Fruit fly (Drosophila melanogaster) whole organism, prepupa: ENCODE data around the gene CG1638.

Experiments used
- Blimp-1 ChIP-seq: fragments of 200-800 bp; sonication (Bioruptor generic); optimal IDR thresholded peaks from 3 replicates; lab custom pipeline; 2017; ENCODE audit warnings: missing biosample characterization, missing genetic modification characterization, mild to moderate bottlenecking, moderate library complexity, missing genetic modification reagents
- CG10631 ChIP-seq: fragments of 200-800 bp; sonication (Bioruptor generic); optimal IDR thresholded peaks from 2 replicates; lab custom pipeline; 2016; ENCODE audit warnings: missing biosample characterization, missing genetic modification characterization
- CG11294 ChIP-seq: fragments of 200-800 bp; sonication (Bioruptor generic); IDR thresholded peaks from 2 replicates; pipeline ENCODE4 v1.3.6; 2022; ENCODE audit warnings: missing biosample characterization, missing genetic modification characterization
- CG11762 ChIP-seq: fragments of 200-800 bp; sonication (Bioruptor generic); optimal IDR thresholded peaks from 3 replicates; lab custom pipeline; 2016; ENCODE audit warnings: missing biosample characterization, missing genetic modification characterization; ENCODE audit not compliant: insufficient read depth
- CG15336 ChIP-seq: fragments of 200-800 bp; sonication (Bioruptor generic); IDR thresholded peaks from 2 replicates; pipeline ENCODE4 v1.3.6; 2022; ENCODE audit warnings: missing biosample characterization, missing genetic modification characterization
- CG1621 ChIP-seq: fragments of 200-800 bp; sonication (Bioruptor generic); optimal IDR thresholded peaks from 3 replicates; lab custom pipeline; 2018; ENCODE audit warnings: missing biosample characterization, mild to moderate bottlenecking, missing genetic modification characterization
- CG16779 ChIP-seq: fragments of 200-800 bp; sonication (Bioruptor generic); optimal IDR thresholded peaks from 3 replicates; lab custom pipeline; 2017; ENCODE audit warnings: missing biosample characterization, mild to moderate bottlenecking, missing genetic modification characterization
- CG3032 ChIP-seq: fragments of 200-800 bp; optimal IDR thresholded peaks from 2 replicates; lab custom pipeline; 2019; ENCODE audit warnings: missing biosample characterization, mild to moderate bottlenecking, missing genetic modification characterization, moderate library complexity
- CG31627 ChIP-seq: fragments of 200-800 bp; sonication (Bioruptor generic); optimal IDR thresholded peaks from 3 replicates; lab custom pipeline; 2016; ENCODE audit warnings: missing biosample characterization, missing genetic modification characterization
- CG34406 ChIP-seq: fragments of 200-800 bp; sonication (Bioruptor generic); optimal IDR thresholded peaks from 3 replicates; lab custom pipeline; 2016; ENCODE audit warnings: missing biosample characterization, missing genetic modification characterization
- CG3919 ChIP-seq: fragments of 200-800 bp; sonication (Bioruptor generic); optimal IDR thresholded peaks from 3 replicates; lab custom pipeline; 2016; ENCODE audit warnings: missing biosample characterization, missing genetic modification characterization
- CG4318 ChIP-seq: fragments of 200-800 bp; sonication (Bioruptor generic); optimal IDR thresholded peaks from 3 replicates; lab custom pipeline; 2017; ENCODE audit warnings: missing biosample characterization, mild to moderate bottlenecking, missing genetic modification characterization
- CG6163 ChIP-seq: fragments of 200-800 bp; sonication (Bioruptor generic); IDR thresholded peaks from 3 replicates; pipeline ENCODE4 v1.3.6; 2022; ENCODE audit warnings: missing biosample characterization, missing genetic modification characterization
- CG6276 ChIP-seq: fragments of 200-800 bp; sonication (Bioruptor generic); optimal IDR thresholded peaks from 2 replicates; lab custom pipeline; 2017; ENCODE audit warnings: missing biosample characterization, mild to moderate bottlenecking, missing genetic modification characterization
- CG6808 ChIP-seq: fragments of 200-800 bp; sonication (Bioruptor generic); optimal IDR thresholded peaks from 3 replicates; lab custom pipeline; 2017; ENCODE audit warnings: missing biosample characterization, missing genetic modification characterization, mild to moderate bottlenecking, moderate library complexity, missing genetic modification reagents
- CG6854 ChIP-seq: fragments of 200-800 bp; sonication (Bioruptor generic); optimal IDR thresholded peaks from 2 replicates; lab custom pipeline; 2017; ENCODE audit warnings: missing biosample characterization, mild to moderate bottlenecking, missing genetic modification characterization
- CG7368 ChIP-seq: fragments of 200-800 bp; sonication (Bioruptor generic); optimal IDR thresholded peaks from 3 replicates; lab custom pipeline; 2016; ENCODE audit warnings: missing biosample characterization, missing genetic modification characterization
- CG8119 ChIP-seq: fragments of 200-800 bp; sonication (Bioruptor generic); IDR thresholded peaks from 3 replicates; pipeline ENCODE4 v1.3.6; 2022; ENCODE audit warnings: missing biosample characterization, missing genetic modification characterization
- CG8319 ChIP-seq: fragments of 200-800 bp; sonication (Bioruptor generic); optimal IDR thresholded peaks from 3 replicates; lab custom pipeline; 2016; ENCODE audit warnings: missing biosample characterization, missing genetic modification characterization
- CG8632 ChIP-seq: fragments of 200-800 bp; sonication (Bioruptor generic); optimal IDR thresholded peaks from 3 replicates; lab custom pipeline; 2016; ENCODE audit warnings: missing biosample characterization, missing genetic modification characterization
- CG9139 ChIP-seq: fragments of 200-800 bp; sonication (Bioruptor generic); optimal IDR thresholded peaks from 3 replicates; lab custom pipeline; 2017; ENCODE audit warnings: missing biosample characterization, mild to moderate bottlenecking, missing genetic modification characterization
- Eip75B ChIP-seq: fragments of 200-800 bp; sonication (Bioruptor generic); optimal IDR thresholded peaks from 3 replicates; lab custom pipeline; 2016; ENCODE audit warnings: missing biosample characterization, missing genetic modification characterization
- Eip78C ChIP-seq: fragments of 200-800 bp; sonication (Bioruptor generic); peaks from one replicate; lab custom pipeline; 2016; ENCODE audit warnings: missing biosample characterization, missing genetic modification characterization
- Eip93F ChIP-seq: fragments of 200-800 bp; sonication (Bioruptor generic); optimal IDR thresholded peaks from 2 replicates; lab custom pipeline; 2016; ENCODE audit warnings: missing biosample characterization, mild to moderate bottlenecking, missing genetic modification characterization
- Ets21C ChIP-seq: fragments of 200-800 bp; sonication (Bioruptor generic); optimal IDR thresholded peaks from 3 replicates; lab custom pipeline; 2016; ENCODE audit warnings: missing biosample characterization, missing genetic modification characterization
- Ets96B ChIP-seq: fragments of 200-800 bp; optimal IDR thresholded peaks from 2 replicates; lab custom pipeline; 2019; ENCODE audit warnings: missing biosample characterization, mild to moderate bottlenecking, missing genetic modification characterization, moderate library complexity
- Gug ChIP-seq: fragments of 200-800 bp; sonication (Bioruptor generic); IDR thresholded peaks from 2 replicates; pipeline ENCODE4 v1.3.6; 2022; ENCODE audit warnings: missing biosample characterization, missing genetic modification characterization
- Hr38 ChIP-seq: sonication (Bioruptor generic); optimal IDR thresholded peaks from 2 replicates; lab custom pipeline; 2016; ENCODE audit warnings: missing biosample characterization, missing genetic modification characterization
- Hr39 ChIP-seq: fragments of 200-800 bp; sonication (Bioruptor generic); optimal IDR thresholded peaks from 2 replicates; lab custom pipeline; 2016; ENCODE audit warnings: missing biosample characterization, missing genetic modification characterization
- Hr4 ChIP-seq: fragments of 200-800 bp; sonication (Bioruptor generic); optimal IDR thresholded peaks from 3 replicates; lab custom pipeline; 2016; ENCODE audit warnings: missing biosample characterization, missing genetic modification characterization
- Lpt ChIP-seq: fragments of 200-800 bp; sonication (Bioruptor generic); optimal IDR thresholded peaks from 3 replicates; lab custom pipeline; 2016; ENCODE audit warnings: missing biosample characterization, missing genetic modification characterization
- Met ChIP-seq: fragments of 200-800 bp; sonication (Bioruptor generic); optimal IDR thresholded peaks from 3 replicates; lab custom pipeline; 2016; ENCODE audit warnings: missing biosample characterization, missing genetic modification characterization
- Smox ChIP-seq: fragments of 200-800 bp; sonication (Bioruptor generic); optimal IDR thresholded peaks from 3 replicates; lab custom pipeline; 2016; ENCODE audit warnings: missing biosample characterization, missing genetic modification characterization
- Sox14 ChIP-seq: fragments of 200-800 bp; sonication (Bioruptor generic); optimal IDR thresholded peaks from 3 replicates; lab custom pipeline; 2016; ENCODE audit warnings: missing biosample characterization, missing genetic modification characterization
- acj6 ChIP-seq: fragments of 200-800 bp; sonication (Bioruptor generic); optimal IDR thresholded peaks from 3 replicates; lab custom pipeline; 2016; ENCODE audit warnings: missing biosample characterization, missing genetic modification characterization
- dac ChIP-seq: fragments of 200-800 bp; sonication (Bioruptor generic); optimal IDR thresholded peaks from 2 replicates; lab custom pipeline; 2017; ENCODE audit warnings: missing biosample characterization, mild to moderate bottlenecking, missing genetic modification characterization
- dsx ChIP-seq: fragments of 200-800 bp; optimal IDR thresholded peaks from 3 replicates; lab custom pipeline; 2019; ENCODE audit warnings: missing biosample characterization, mild to moderate bottlenecking, missing genetic modification characterization, moderate library complexity; ENCODE audit not compliant: poor library complexity, severe bottlenecking
- esn ChIP-seq: fragments of 200-800 bp; sonication (Bioruptor generic); optimal IDR thresholded peaks from 2 replicates; lab custom pipeline; 2016; ENCODE audit warnings: missing biosample characterization, mild to moderate bottlenecking, missing genetic modification characterization, moderate library complexity
- fd59A ChIP-seq: fragments of 200-800 bp; sonication (Bioruptor generic); optimal IDR thresholded peaks from 2 replicates; lab custom pipeline; 2017; ENCODE audit warnings: missing biosample characterization, mild to moderate bottlenecking, missing genetic modification characterization, missing genetic modification reagents
- fd85E ChIP-seq: fragments of 200-800 bp; sonication (Bioruptor generic); optimal IDR thresholded peaks from 3 replicates; lab custom pipeline; 2016; ENCODE audit warnings: missing biosample characterization, missing genetic modification characterization
- fkh ChIP-seq: fragments of 200-800 bp; sonication (Bioruptor generic); optimal IDR thresholded peaks from 3 replicates; lab custom pipeline; 2017; ENCODE audit warnings: missing biosample characterization, mild to moderate bottlenecking, missing genetic modification characterization, moderate library complexity
- lz ChIP-seq: fragments of 200-800 bp; sonication (Bioruptor generic); optimal IDR thresholded peaks from 3 replicates; lab custom pipeline; 2016; ENCODE audit warnings: missing biosample characterization, missing genetic modification characterization
- net ChIP-seq: fragments of 200-800 bp; sonication (Bioruptor generic); optimal IDR thresholded peaks from 3 replicates; lab custom pipeline; 2016; ENCODE audit warnings: missing biosample characterization, missing genetic modification characterization
- pdm3 ChIP-seq: fragments of 200-800 bp; sonication (Bioruptor generic); optimal IDR thresholded peaks from 3 replicates; lab custom pipeline; 2016; ENCODE audit warnings: missing biosample characterization, missing genetic modification characterization
- salr ChIP-seq, 2 experiments: fragments of 200-800 bp; sonication (Bioruptor generic); optimal IDR thresholded peaks; 3 replicates each; lab custom pipeline; 2016 to 2018; ENCODE audit warnings: missing biosample characterization in 2 of 2, missing genetic modification characterization in 2 of 2, mild to moderate bottlenecking in 1 of 2
- spab ChIP-seq: fragments of 200-800 bp; sonication (Bioruptor generic); optimal IDR thresholded peaks from 2 replicates; lab custom pipeline; 2017; ENCODE audit warnings: missing biosample characterization, mild to moderate bottlenecking, missing genetic modification characterization, missing genetic modification reagents
- ss ChIP-seq, 2 experiments: fragments of 200-800 bp; sonication (Bioruptor generic); optimal IDR thresholded peaks; 2 replicates in 1 of 2; 3 replicates in 1 of 2; lab custom pipeline; 2017 to 2018; ENCODE audit warnings: mild to moderate bottlenecking in 2 of 2, missing biosample characterization in 2 of 2, missing genetic modification characterization in 2 of 2, moderate library complexity in 1 of 2
- svp ChIP-seq: fragments of 200-800 bp; sonication (Bioruptor generic); peaks from one replicate; lab custom pipeline; 2016; ENCODE audit warnings: missing biosample characterization, missing genetic modification characterization

The CG1638 gene

DNA sequence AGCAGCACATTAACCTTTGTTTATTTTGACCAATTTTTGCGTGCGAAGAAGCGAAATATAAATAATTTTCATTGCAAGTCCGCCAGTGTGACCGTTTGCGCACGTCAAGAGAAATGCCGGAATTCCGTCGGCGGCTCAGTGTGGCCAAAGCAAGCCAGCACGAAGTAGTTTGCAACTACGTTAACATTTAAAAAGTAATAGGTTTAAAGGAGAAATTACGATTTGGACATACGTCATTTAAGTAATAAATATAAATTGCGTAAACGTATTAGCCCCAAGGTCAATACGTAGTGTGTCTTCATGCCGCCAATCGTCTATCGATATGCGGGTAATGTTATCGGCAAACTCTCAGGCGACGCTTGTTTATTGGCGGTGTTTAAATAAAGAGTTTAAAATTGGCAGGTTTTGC lies 9.8 kb upstream of the CG1638 start, which contains the start of the genes pygo and rod:
pygo (minus strand) TSS at position 114 of the 409 bp plus-strand sequence.
rod (plus strand) TSS at position 366 of the 409 bp plus-strand sequence.
- TF ChIP-seq Eip78C (GFP tag; lab: Kevin White, UChicago) = peak; percentile 78
- no peak for TF ChIP-seq CG8632 (GFP tag; lab: Kevin White, UChicago)
- no peak for TF ChIP-seq Gug
- peak; percentile 7 for TF ChIP-seq fkh
- TF ChIP-seq esn (GFP tag; lab: Kevin White, UChicago) = peak; percentile 20
- no peak for TF ChIP-seq Met (GFP tag; lab: Kevin White, UChicago)
- TF ChIP-seq Hr4 (GFP tag; lab: Kevin White, UChicago) = no peak
- TF ChIP-seq CG6276 (GFP tag; lab: Kevin White, UChicago) = no peak
- peak; percentile 40 for TF ChIP-seq CG1621 (tag; lab: Kevin White, UChicago)
- TF ChIP-seq spab (GFP tag; lab: Kevin White, UChicago) = no peak
- TF ChIP-seq svp (GFP tag; lab: Kevin White, UChicago) = no peak
- TF ChIP-seq CG16779 (tag; lab: Kevin White, UChicago) = no peak
- TF ChIP-seq dsx (GFP tag; lab: Kevin White, UChicago) = no peak
- TF ChIP-seq Blimp-1 (GFP tag; lab: Kevin White, UChicago) = no peak

DNA sequence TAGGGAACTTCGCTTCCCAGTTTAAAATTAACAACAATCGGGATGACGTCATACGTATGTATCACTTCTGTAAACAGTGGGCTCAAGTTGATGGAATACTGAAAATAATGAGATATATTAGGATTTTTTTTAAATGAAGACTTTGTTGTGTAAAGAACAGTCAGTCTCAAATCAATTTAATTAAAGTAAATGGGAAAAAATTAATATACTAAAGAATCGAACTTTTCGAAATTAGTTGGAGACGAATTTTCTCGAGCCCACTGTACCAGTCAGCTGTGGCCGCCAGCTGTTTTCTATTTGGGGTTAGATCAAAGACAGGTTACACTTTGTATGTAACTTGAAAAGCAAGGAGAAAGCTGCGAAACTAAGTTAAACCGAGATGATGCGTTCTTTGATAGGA lies 2.0 kb upstream of the CG1638 start, which contains the start of gene CG1635:
CG1635 (plus strand) TSS at position 300 of the 400 bp plus-strand sequence.
- TF ChIP-seq CG34406 = peak; percentile 99
- TF ChIP-seq CG11762 = peak; percentile 97
- peak; percentile 91 for TF ChIP-seq fd59A (GFP tag; lab: Kevin White, UChicago)
- peak; percentile 97 for TF ChIP-seq CG8319
- TF ChIP-seq CG15336 (GFP tag; lab: Robert Waterston, UW) = peak; percentile 100
- peak; percentile 97 for TF ChIP-seq CG3032
- TF ChIP-seq Eip93F (GFP tag; lab: Kevin White, UChicago) = peak; percentile 72
- peak; percentile 87 for TF ChIP-seq dsx (GFP tag; lab: Kevin White, UChicago)
- TF ChIP-seq CG6276 (GFP tag; lab: Kevin White, UChicago) = peak; percentile 100
- TF ChIP-seq Hr38 (GFP tag; lab: Kevin White, UChicago) = peak; percentile 76
- peak; percentile 98 for TF ChIP-seq acj6 (GFP tag; lab: Kevin White, UChicago)
- TF ChIP-seq CG7368 (GFP tag; lab: Kevin White, UChicago) = peak; percentile 97
- TF ChIP-seq spab (GFP tag; lab: Kevin White, UChicago) = peak; percentile 94
- peak; percentile 99 for TF ChIP-seq CG8632 (GFP tag; lab: Kevin White, UChicago)
- TF ChIP-seq dac = peak; percentile 98
- peak; percentile 99 for TF ChIP-seq net (GFP tag; lab: Kevin White, UChicago)
- TF ChIP-seq Sox14 = peak; percentile 99
- TF ChIP-seq Ets21C (GFP tag; lab: Kevin White, UChicago) = peak; percentile 97
- TF ChIP-seq CG4318 = no peak
- TF ChIP-seq salr (GFP tag; optimal IDR thresholded peaks at IDR 0.05; lab: Kevin White, UChicago) = peak; percentile 91 to 98
- TF ChIP-seq Eip75B (GFP tag; lab: Kevin White, UChicago) = peak; percentile 97
- peak; percentile 98 for TF ChIP-seq pdm3 (GFP tag; lab: Kevin White, UChicago)
- TF ChIP-seq CG1621 (tag; lab: Kevin White, UChicago) = peak; percentile 96
- TF ChIP-seq Blimp-1 (GFP tag; lab: Kevin White, UChicago) = peak; percentile 92
- TF ChIP-seq CG8119 (GFP tag; lab: Robert Waterston, UW) = peak; percentile 100
- TF ChIP-seq CG9139 (GFP tag; lab: Kevin White, UChicago) = peak; percentile 92
- TF ChIP-seq Hr39 (GFP tag; lab: Kevin White, UChicago) = peak; percentile 98
- TF ChIP-seq Gug = peak; percentile 99
- TF ChIP-seq Ets96B (tag; lab: Kevin White, UChicago) = peak; percentile 97
- peak; percentile 94 for TF ChIP-seq CG6808 (GFP tag; lab: Kevin White, UChicago)
- peak; percentile 99 for TF ChIP-seq esn (GFP tag; lab: Kevin White, UChicago)
- peak; percentile 97 for TF ChIP-seq Smox (GFP tag; lab: Kevin White, UChicago)
- peak; percentile 98 for TF ChIP-seq CG10631 (GFP tag; lab: Kevin White, UChicago)
- TF ChIP-seq CG6854 (GFP tag; lab: Kevin White, UChicago) = peak; percentile 97
- peak; percentile 99 for TF ChIP-seq lz (GFP tag; lab: Kevin White, UChicago)
- TF ChIP-seq Lpt (GFP tag; lab: Kevin White, UChicago) = peak; percentile 99
- TF ChIP-seq CG31627 (GFP tag; lab: Kevin White, UChicago) = peak; percentile 97
- TF ChIP-seq CG6163 (GFP tag; lab: Robert Waterston, UW) = peak; percentile 99
- peak in 1 of 2 experiments; percentile 93 for TF ChIP-seq ss (GFP tag; optimal IDR thresholded peaks at IDR 0.05; lab: Kevin White, UChicago)
- TF ChIP-seq fd85E (GFP tag; lab: Kevin White, UChicago) = peak; percentile 93
- TF ChIP-seq CG11294 (GFP tag; lab: Robert Waterston, UW) = peak; percentile 99
- peak; percentile 94 for TF ChIP-seq CG16779 (tag; lab: Kevin White, UChicago)
- peak; percentile 98 for TF ChIP-seq CG3919 (GFP tag; lab: Kevin White, UChicago)
